Fruit fly (Drosophila melanogaster) whole organism, embryonic: ENCODE results near the gene wrm2.
A peak's percentile ranks its signal among the peaks of the same experiment; 100 is the strongest.

Experiments
- Asciz ChIP-seq: fragments of 200-800 bp; sonication (Bioruptor generic); optimal IDR thresholded peaks from 2 replicates; lab custom pipeline; 2017; ENCODE audit warnings: missing biosample characterization, mild to moderate bottlenecking, missing genetic modification characterization, missing genetic modification reagents
- Awh ChIP-seq: fragments of 200-800 bp; sonication (Bioruptor generic); IDR thresholded peaks from 2 replicates; pipeline ENCODE4, ENCODE4 v1.3.6; 2022; ENCODE audit warnings: missing biosample characterization, missing genetic modification characterization
- BEAF-32 ChIP-seq: fragments of 200-800 bp; sonication (Bioruptor generic); optimal IDR thresholded peaks from 3 replicates; lab custom pipeline; 2017; ENCODE audit warnings: missing biosample characterization, missing genetic modification characterization, mild to moderate bottlenecking, moderate library complexity, missing genetic modification reagents
- Blimp-1 ChIP-seq: fragments of 200-800 bp; sonication (Bioruptor generic); optimal IDR thresholded peaks from 3 replicates; lab custom pipeline; 2018; ENCODE audit warnings: missing biosample characterization, missing genetic modification characterization, mild to moderate bottlenecking, moderate library complexity, missing genetic modification reagents
- CG11504 ChIP-seq: fragments of 200-800 bp; sonication (Bioruptor generic); optimal IDR thresholded peaks from 3 replicates; lab custom pipeline; 2019; ENCODE audit warnings: missing biosample characterization, mild to moderate bottlenecking, missing genetic modification characterization, moderate library complexity
- CG12155 ChIP-seq: fragments of 200-800 bp; sonication (Bioruptor generic); optimal IDR thresholded peaks from 3 replicates; lab custom pipeline; 2016; ENCODE audit warnings: missing biosample characterization, missing genetic modification characterization
- CG12219 ChIP-seq: fragments of 200-800 bp; sonication (Bioruptor generic); optimal IDR thresholded peaks from 3 replicates; lab custom pipeline; 2018; ENCODE audit warnings: missing biosample characterization, mild to moderate bottlenecking, missing genetic modification characterization
- CG15269 ChIP-seq: fragments of 200-800 bp; sonication (Bioruptor generic); optimal IDR thresholded peaks from 2 replicates; lab custom pipeline; 2018; ENCODE audit warnings: missing biosample characterization, mild to moderate bottlenecking, missing genetic modification characterization, moderate library complexity
- CG1647 ChIP-seq: fragments of 200-800 bp; sonication (Bioruptor generic); optimal IDR thresholded peaks from 3 replicates; lab custom pipeline; 2016; ENCODE audit warnings: missing biosample characterization, missing genetic modification characterization
- CG2678 ChIP-seq: fragments of 200-800 bp; sonication (Bioruptor generic); optimal IDR thresholded peaks from 3 replicates; lab custom pipeline; 2019; ENCODE audit warnings: missing biosample characterization, mild to moderate bottlenecking, missing genetic modification characterization, moderate library complexity
- CG30020 ChIP-seq: fragments of 200-800 bp; optimal IDR thresholded peaks from 2 replicates; lab custom pipeline; 2019; ENCODE audit warnings: missing biosample characterization, mild to moderate bottlenecking, missing genetic modification characterization, moderate library complexity
- CG6254 ChIP-seq: fragments of 200-800 bp; sonication (Bioruptor generic); optimal IDR thresholded peaks from 3 replicates; lab custom pipeline; 2017; ENCODE audit warnings: mild to moderate bottlenecking, missing biosample characterization, missing genetic modification reagents, missing genetic modification characterization
- CG7928 ChIP-seq: fragments of 200-800 bp; sonication (Bioruptor generic); optimal IDR thresholded peaks from 2 replicates; lab custom pipeline; 2017; ENCODE audit warnings: missing biosample characterization, mild to moderate bottlenecking, missing genetic modification characterization
- CG8924 ChIP-seq: fragments of 200-800 bp; optimal IDR thresholded peaks from 3 replicates; lab custom pipeline; 2019; ENCODE audit warnings: missing biosample characterization, mild to moderate bottlenecking, missing genetic modification characterization, moderate library complexity
- Chrac-16 ChIP-seq: fragments of 200-800 bp; sonication (Bioruptor generic); optimal IDR thresholded peaks from 3 replicates; lab custom pipeline; 2016; ENCODE audit warnings: missing biosample characterization, missing genetic modification characterization
- CrebB ChIP-seq: fragments of 200-800 bp; sonication (Bioruptor generic); optimal IDR thresholded peaks from 3 replicates; lab custom pipeline; 2018; ENCODE audit warnings: missing biosample characterization, mild to moderate bottlenecking, missing genetic modification characterization
- D19A ChIP-seq: fragments of 200-800 bp; optimal IDR thresholded peaks from 3 replicates; lab custom pipeline; 2019; ENCODE audit warnings: missing biosample characterization, mild to moderate bottlenecking, missing genetic modification characterization, moderate library complexity
- Dbx ChIP-seq: fragments of 200-800 bp; sonication (Bioruptor generic); IDR thresholded peaks from 3 replicates; pipeline ENCODE4 v1.3.6; 2022; ENCODE audit warnings: missing biosample characterization, missing genetic modification characterization
- Fer3 ChIP-seq: fragments of 200-800 bp; sonication (Bioruptor generic); optimal IDR thresholded peaks from 2 replicates; lab custom pipeline; 2018; ENCODE audit warnings: missing biosample characterization, mild to moderate bottlenecking, missing genetic modification characterization, moderate library complexity
- MESR4 ChIP-seq: fragments of 200-800 bp; sonication (Bioruptor generic); optimal IDR thresholded peaks from 2 replicates; lab custom pipeline; 2018; ENCODE audit warnings: missing biosample characterization, mild to moderate bottlenecking, missing genetic modification characterization, moderate library complexity
- NK7.1 ChIP-seq: fragments of 200-800 bp; sonication (Bioruptor generic); optimal IDR thresholded peaks from 3 replicates; lab custom pipeline; 2016; ENCODE audit warnings: missing biosample characterization, missing genetic modification characterization
- Optix ChIP-seq: fragments of 200-800 bp; sonication (Bioruptor generic); IDR thresholded peaks from 3 replicates; pipeline ENCODE4 v1.3.6; 2022; ENCODE audit warnings: missing biosample characterization, missing genetic modification characterization
- Ptx1 ChIP-seq: fragments of 200-800 bp; sonication (Bioruptor generic); IDR thresholded peaks from 2 replicates; pipeline ENCODE4 v1.3.6; 2022; ENCODE audit warnings: missing biosample characterization, missing genetic modification characterization
- Taf1 ChIP-seq: fragments of 200-800 bp; sonication (Bioruptor generic); IDR thresholded peaks from 2 replicates; pipeline ENCODE4 v1.3.6; 2022; ENCODE audit warnings: missing biosample characterization, missing genetic modification characterization
- Trl ChIP-seq, 3 experiments: fragments of >200 bp in 2 of 3; fragments of 200-800 bp in 1 of 3; sonication (Bioruptor generic) in 1 of 3; optimal IDR thresholded peaks; 2 replicates in 1 of 3; 3 replicates in 2 of 3; lab custom pipeline; 2016 to 2017; ENCODE audit warnings: missing biosample characterization in 1 of 3, missing genetic modification characterization in 1 of 3
- Vsx1 ChIP-seq: fragments of 200-800 bp; sonication (Bioruptor generic); optimal IDR thresholded peaks from 2 replicates; lab custom pipeline; 2017; ENCODE audit warnings: missing biosample characterization, mild to moderate bottlenecking, missing genetic modification characterization, missing genetic modification reagents
- az2 ChIP-seq: fragments of 200-800 bp; sonication (Bioruptor generic); optimal IDR thresholded peaks from 3 replicates; lab custom pipeline; 2016; ENCODE audit warnings: missing biosample characterization, missing genetic modification characterization
- bcd ChIP-seq: fragments of 200-800 bp; sonication (Bioruptor generic); optimal IDR thresholded peaks from 2 replicates; lab custom pipeline; 2017; ENCODE audit warnings: missing biosample characterization, mild to moderate bottlenecking, missing genetic modification characterization
- dmrt99B ChIP-seq: fragments of 200-800 bp; sonication (Bioruptor generic); optimal IDR thresholded peaks from 2 replicates; lab custom pipeline; 2018; ENCODE audit warnings: missing biosample characterization, mild to moderate bottlenecking, missing genetic modification characterization, moderate library complexity
- exex ChIP-seq: fragments of 200-800 bp; sonication (Bioruptor generic); optimal IDR thresholded peaks from 4 replicates; lab custom pipeline; 2018; ENCODE audit warnings: missing biosample characterization, mild to moderate bottlenecking, missing genetic modification characterization, moderate library complexity
- gem ChIP-seq: fragments of 200-800 bp; sonication (Bioruptor generic); optimal IDR thresholded peaks from 2 replicates; lab custom pipeline; 2019; ENCODE audit warnings: missing biosample characterization, mild to moderate bottlenecking, missing genetic modification characterization, moderate library complexity
- kah ChIP-seq: fragments of 200-800 bp; sonication (Bioruptor generic); optimal IDR thresholded peaks from 2 replicates; lab custom pipeline; 2018; ENCODE audit warnings: missing biosample characterization, mild to moderate bottlenecking, missing genetic modification characterization
- kni ChIP-seq: fragments of 200-800 bp; sonication (Bioruptor generic); optimal IDR thresholded peaks from 3 replicates; lab custom pipeline; 2017; ENCODE audit warnings: mild to moderate bottlenecking, missing biosample characterization, missing genetic modification reagents, missing genetic modification characterization
- lbe ChIP-seq: fragments of 200-800 bp; sonication (Bioruptor generic); optimal IDR thresholded peaks from 2 replicates; lab custom pipeline; 2016; ENCODE audit warnings: missing biosample characterization, mild to moderate bottlenecking, missing genetic modification characterization
- rib ChIP-seq: fragments of 200-800 bp; sonication (Bioruptor generic); IDR thresholded peaks from 2 replicates; pipeline ENCODE4 v1.3.6; 2022; ENCODE audit warnings: missing biosample characterization, missing genetic modification characterization
- so ChIP-seq: fragments of 200-800 bp; sonication (Bioruptor generic); IDR thresholded peaks from 3 replicates; pipeline ENCODE4 v1.3.6; 2022; ENCODE audit warnings: missing biosample characterization, missing genetic modification characterization
- ssp ChIP-seq: fragments of 200-800 bp; sonication (Bioruptor generic); IDR thresholded peaks from 2 replicates; pipeline ENCODE4 v1.3.6; 2022; ENCODE audit warnings: missing biosample characterization, missing genetic modification characterization
- tap ChIP-seq: fragments of 200-800 bp; optimal IDR thresholded peaks from 3 replicates; lab custom pipeline; 2019; ENCODE audit warnings: missing biosample characterization, mild to moderate bottlenecking, missing genetic modification characterization, moderate library complexity
- vnd ChIP-seq: fragments of 200-800 bp; sonication (Bioruptor generic); IDR thresholded peaks from 3 replicates; pipeline ENCODE4 v1.3.6; 2022; ENCODE audit warnings: missing biosample characterization, missing genetic modification characterization; ENCODE audit not compliant: partially characterized antibody

Gene wrm2

dm6 chr3L:7367798-7368678 lies 33.0 kb upstream of the wrm2 start (continued):
- TF ChIP-seq Optix (GFP tag; lab: Robert Waterston, UW) (0 out of 3 replicates have a peak, but pooled peaks have one; percentile 22), CG12155 (GFP tag; lab: Kevin White, UChicago) (no peak), Blimp-1 (peak; percentile 16), Vsx1 (GFP tag; lab: Kevin White, UChicago) (peak; percentile 95), CG8924 (tag; lab: Kevin White, UChicago) (peak; percentile 42), exex (tag; lab: Kevin White, UChicago) (peak; percentile 88), kni (peak; percentile 52), Ptx1 (GFP tag; lab: Robert Waterston, UW) (0 out of 2 replicates have a peak, but pooled peaks have one; percentile 15), vnd (GFP tag; lab: Robert Waterston, UW) (0 out of 3 replicates have a peak, but pooled peaks have one; percentile 28), ssp (GFP tag; lab: Robert Waterston, UW) (no peak), D19A (tag; lab: Kevin White, UChicago) (peak; percentile 7), CG1647 (GFP tag; lab: Kevin White, UChicago) (peak; percentile 21), Chrac-16 (no peak), BEAF-32 (GFP tag; lab: Kevin White, UChicago) (peak; percentile 0), Fer3 (tag; lab: Kevin White, UChicago) (peak; percentile 19), gem (peak; percentile 58), kah (peak; percentile 98), Taf1 (no peak), CG7928 (GFP tag; lab: Kevin White, UChicago) (no peak), so (GFP tag; lab: Robert Waterston, UW) (peak; percentile 61; the same call in 1 of the 3 replicates), rib (GFP tag; lab: Robert Waterston, UW) (peak; percentile 67), tap (tag; lab: Kevin White, UChicago) (peak; percentile 29), CG12219 (GFP tag; lab: Kevin White, UChicago) (peak; percentile 18), NK7.1 (GFP tag; lab: Kevin White, UChicago) (no peak), CrebB (peak; percentile 16), CG15269 (peak; percentile 54), CG30020 (tag; lab: Kevin White, UChicago) (no peak), dmrt99B (tag; lab: Kevin White, UChicago) (peak; percentile 27), Asciz (peak; percentile 20), CG11504 (peak; percentile 56), Trl (optimal IDR thresholded peaks at IDR 0.05; lab: Kevin White, UChicago) (peak in 1 of 2 experiments; percentile 19), Trl (GFP tag; optimal IDR thresholded peaks at IDR 0.05; lab: Kevin White, UChicago) (no peak), bcd (GFP tag; lab: Kevin White, UChicago) (peak; percentile 27), MESR4 (peak; percentile 1), CG2678 (tag; lab: Kevin White, UChicago) (peak; percentile 45), az2 (GFP tag; lab: Kevin White, UChicago) (peak; percentile 1), Dbx (GFP tag; lab: Robert Waterston, UW) (0 out of 3 replicates have a peak, but pooled peaks have one; percentile 5), Awh (GFP tag; lab: Robert Waterston, UW) (no peak), CG6254 (GFP tag; lab: Kevin White, UChicago) (peak; percentile 18), lbe (GFP tag; lab: Kevin White, UChicago) (peak; percentile 30)
